Fruit fly (Drosophila melanogaster) whole organism, embryonic: ENCODE measurements around the gene Gem4b.
A peak's percentile ranks its signal among the peaks of the same experiment; 100 is the strongest.
"Not testable (repeated sequence)": the region's sequence is repeated elsewhere in the genome, so short reads cannot be mapped to it uniquely, and the experiment has no call there.

Experiments used
- CG1024 ChIP-seq: fragments of 200-800 bp; sonication (Bioruptor generic); IDR thresholded peaks from 2 replicates; pipeline ENCODE4 v1.3.6; 2022; ENCODE audit warnings: missing biosample characterization, missing genetic modification characterization
- CG11093 ChIP-seq: fragments of 200-800 bp; sonication (Bioruptor generic); IDR thresholded peaks from 3 replicates; pipeline ENCODE4 v1.3.6; 2022; ENCODE audit warnings: missing biosample characterization, missing genetic modification characterization
- CG11504 ChIP-seq: fragments of 200-800 bp; sonication (Bioruptor generic); optimal IDR thresholded peaks from 3 replicates; lab custom pipeline; 2019; ENCODE audit warnings: missing biosample characterization, mild to moderate bottlenecking, missing genetic modification characterization, moderate library complexity
- CG12744 ChIP-seq: fragments of 200-800 bp; sonication (Bioruptor generic); optimal IDR thresholded peaks from 2 replicates; lab custom pipeline; 2016; ENCODE audit warnings: missing biosample characterization, missing genetic modification characterization
- CG17186 ChIP-seq: fragments of 200-800 bp; sonication (Bioruptor generic); optimal IDR thresholded peaks from 3 replicates; lab custom pipeline; 2017; ENCODE audit warnings: missing biosample characterization, missing genetic modification reagents, missing genetic modification characterization
- CG18599 ChIP-seq: fragments of 200-800 bp; sonication (Bioruptor generic); optimal IDR thresholded peaks from 3 replicates; lab custom pipeline; 2017; ENCODE audit warnings: missing biosample characterization, missing genetic modification characterization, mild to moderate bottlenecking, moderate library complexity, missing genetic modification reagents
- CG18764 ChIP-seq: fragments of 200-800 bp; sonication (Bioruptor generic); optimal IDR thresholded peaks from 3 replicates; lab custom pipeline; 2016; ENCODE audit warnings: missing biosample characterization, missing genetic modification characterization
- CG2120 ChIP-seq: fragments of 200-800 bp; sonication (Bioruptor generic); optimal IDR thresholded peaks from 3 replicates; lab custom pipeline; 2016; ENCODE audit warnings: missing biosample characterization, missing genetic modification characterization
- CG2678 ChIP-seq: fragments of 200-800 bp; sonication (Bioruptor generic); optimal IDR thresholded peaks from 3 replicates; lab custom pipeline; 2019; ENCODE audit warnings: missing biosample characterization, mild to moderate bottlenecking, missing genetic modification characterization, moderate library complexity
- CG2889 ChIP-seq: fragments of 200-800 bp; sonication (Bioruptor generic); IDR thresholded peaks from 3 replicates; pipeline ENCODE4 v1.3.6; 2022; ENCODE audit warnings: missing biosample characterization, missing genetic modification characterization
- CG31388 ChIP-seq: fragments of 200-800 bp; sonication (Bioruptor generic); optimal IDR thresholded peaks from 2 replicates; lab custom pipeline; 2016; ENCODE audit warnings: missing biosample characterization, missing genetic modification characterization
- CG32532 ChIP-seq: fragments of 200-800 bp; sonication (Bioruptor generic); IDR thresholded peaks from 2 replicates; pipeline ENCODE4 v1.3.6; 2022; ENCODE audit warnings: missing biosample characterization, missing genetic modification characterization
- CG6683 ChIP-seq: fragments of 200-800 bp; sonication (Bioruptor generic); optimal IDR thresholded peaks from 2 replicates; lab custom pipeline; 2017; ENCODE audit warnings: missing biosample characterization, mild to moderate bottlenecking, missing genetic modification characterization, missing genetic modification reagents
- CG6791 ChIP-seq: fragments of 200-800 bp; sonication (Bioruptor generic); IDR thresholded peaks from 3 replicates; pipeline ENCODE4 v1.3.6; 2022; ENCODE audit warnings: missing biosample characterization, missing genetic modification characterization; ENCODE audit not compliant: partially characterized antibody
- CG7372 ChIP-seq: fragments of 200-800 bp; sonication (Bioruptor generic); IDR thresholded peaks from 2 replicates; pipeline ENCODE4 v1.3.6; 2022; ENCODE audit warnings: missing biosample characterization, missing genetic modification characterization
- CG7745 ChIP-seq: fragments of 200-800 bp; sonication (Bioruptor generic); optimal IDR thresholded peaks from 2 replicates; lab custom pipeline; 2018; ENCODE audit warnings: missing biosample characterization, mild to moderate bottlenecking, missing genetic modification characterization, moderate library complexity
- CG7839 ChIP-seq: fragments of 200-800 bp; sonication (Bioruptor generic); optimal IDR thresholded peaks from 3 replicates; lab custom pipeline; 2018; ENCODE audit warnings: missing biosample characterization, mild to moderate bottlenecking, missing genetic modification characterization, moderate library complexity
- Deaf1 ChIP-seq: fragments of 200-800 bp; optimal IDR thresholded peaks from 3 replicates; lab custom pipeline; 2019; ENCODE audit warnings: missing biosample characterization, mild to moderate bottlenecking, missing genetic modification characterization, moderate library complexity
- Drgx ChIP-seq: fragments of 200-800 bp; sonication (Bioruptor generic); IDR thresholded peaks from 2 replicates; pipeline ENCODE4 v1.3.6; 2022; ENCODE audit warnings: missing biosample characterization, missing genetic modification characterization
- Ets65A ChIP-seq: fragments of 200-800 bp; sonication (Bioruptor generic); peaks from one replicate; lab custom pipeline; 2016; ENCODE audit warnings: missing biosample characterization, missing genetic modification characterization
- Fer1 ChIP-seq: fragments of 200-800 bp; sonication (Bioruptor generic); optimal IDR thresholded peaks from 2 replicates; lab custom pipeline; 2017; ENCODE audit warnings: missing biosample characterization, mild to moderate bottlenecking, missing genetic modification characterization
- Lim3 ChIP-seq: fragments of 200-800 bp; sonication (Bioruptor generic); IDR thresholded peaks from 2 replicates; pipeline ENCODE4 v1.3.6; 2022; ENCODE audit warnings: missing biosample characterization, missing genetic modification characterization
- Med ChIP-seq: fragments of 200-800 bp; sonication (Bioruptor generic); peaks from one replicate; lab custom pipeline; 2016; ENCODE audit warnings: missing biosample characterization, missing genetic modification characterization, mild to moderate bottlenecking, inconsistent platforms, moderate library complexity
- Meics ChIP-seq: fragments of 200-800 bp; sonication (Bioruptor generic); optimal IDR thresholded peaks from 2 replicates; lab custom pipeline; 2017; ENCODE audit warnings: missing biosample characterization, mild to moderate bottlenecking, missing genetic modification characterization
- Mes4 ChIP-seq: fragments of 200-800 bp; sonication (Bioruptor generic); optimal IDR thresholded peaks from 2 replicates; lab custom pipeline; 2016; ENCODE audit warnings: missing biosample characterization, missing genetic modification characterization
- Ptx1 ChIP-seq: fragments of 200-800 bp; sonication (Bioruptor generic); IDR thresholded peaks from 2 replicates; pipeline ENCODE4 v1.3.6; 2022; ENCODE audit warnings: missing biosample characterization, missing genetic modification characterization
- Rfx ChIP-seq: fragments of 200-800 bp; sonication (Bioruptor generic); IDR thresholded peaks from 2 replicates; pipeline ENCODE4 v1.3.6; 2022; ENCODE audit warnings: missing biosample characterization, missing genetic modification characterization
- corto ChIP-seq: fragments of 200-800 bp; sonication (Bioruptor generic); optimal IDR thresholded peaks from 2 replicates; lab custom pipeline; 2016; ENCODE audit warnings: missing biosample characterization, mild to moderate bottlenecking, missing genetic modification characterization, moderate library complexity
- dati ChIP-seq: fragments of 200-800 bp; sonication (Bioruptor generic); IDR thresholded peaks from 2 replicates; pipeline ENCODE4 v1.3.6; 2022; ENCODE audit warnings: missing biosample characterization, missing genetic modification characterization
- dmrt99B ChIP-seq: fragments of 200-800 bp; sonication (Bioruptor generic); optimal IDR thresholded peaks from 2 replicates; lab custom pipeline; 2018; ENCODE audit warnings: missing biosample characterization, mild to moderate bottlenecking, missing genetic modification characterization, moderate library complexity
- esg ChIP-seq: fragments of 200-800 bp; sonication (Bioruptor generic); conservative IDR thresholded peaks from 2 replicates; pipeline ENCODE4 v1.3.6; 2022; ENCODE audit warnings: missing biosample characterization, missing genetic modification characterization
- exex ChIP-seq: fragments of 200-800 bp; sonication (Bioruptor generic); optimal IDR thresholded peaks from 4 replicates; lab custom pipeline; 2018; ENCODE audit warnings: missing biosample characterization, mild to moderate bottlenecking, missing genetic modification characterization, moderate library complexity
- fu2 ChIP-seq: fragments of 200-800 bp; sonication (Bioruptor generic); optimal IDR thresholded peaks from 2 replicates; lab custom pipeline; 2016; ENCODE audit warnings: missing biosample characterization, missing genetic modification characterization
- gem ChIP-seq: fragments of 200-800 bp; sonication (Bioruptor generic); optimal IDR thresholded peaks from 2 replicates; lab custom pipeline; 2019; ENCODE audit warnings: missing biosample characterization, mild to moderate bottlenecking, missing genetic modification characterization, moderate library complexity
- gsb-n ChIP-seq: fragments of 200-800 bp; sonication (Bioruptor generic); optimal IDR thresholded peaks from 3 replicates; lab custom pipeline; 2018; ENCODE audit warnings: missing biosample characterization, mild to moderate bottlenecking, missing genetic modification characterization
- kay ChIP-seq: fragments of 200-800 bp; sonication (Bioruptor generic); optimal IDR thresholded peaks from 2 replicates; lab custom pipeline; 2016; ENCODE audit warnings: missing biosample characterization, missing genetic modification characterization
- lab ChIP-seq: fragments of 200-800 bp; sonication (Bioruptor generic); optimal IDR thresholded peaks from 3 replicates; lab custom pipeline; 2017; ENCODE audit warnings: missing biosample characterization, missing genetic modification characterization, mild to moderate bottlenecking, moderate library complexity, missing genetic modification reagents
- mam ChIP-seq: fragments of 200-800 bp; sonication (Bioruptor generic); optimal IDR thresholded peaks from 3 replicates; lab custom pipeline; 2016; ENCODE audit warnings: missing biosample characterization, missing genetic modification characterization
- pb ChIP-seq: fragments of 200-800 bp; sonication (Bioruptor generic); optimal IDR thresholded peaks from 3 replicates; lab custom pipeline; 2016; ENCODE audit warnings: missing biosample characterization, missing genetic modification characterization
- row ChIP-seq: fragments of 200-800 bp; sonication (Bioruptor generic); IDR thresholded peaks from 3 replicates; pipeline ENCODE4 v1.3.6; 2022; ENCODE audit warnings: missing biosample characterization, missing genetic modification characterization
- sens ChIP-seq: fragments of 200-800 bp; sonication (Bioruptor generic); peaks from one replicate; lab custom pipeline; 2016; ENCODE audit warnings: missing biosample characterization, missing genetic modification characterization
- sima ChIP-seq: fragments of 200-800 bp; sonication (Bioruptor generic); optimal IDR thresholded peaks from 2 replicates; lab custom pipeline; 2016; ENCODE audit warnings: missing biosample characterization, missing genetic modification characterization
- sisA ChIP-seq: fragments of 200-800 bp; sonication (Bioruptor generic); IDR thresholded peaks from 2 replicates; pipeline ENCODE4 v1.3.6; 2022; ENCODE audit warnings: missing biosample characterization, missing genetic modification characterization
- slou ChIP-seq: fragments of 200-800 bp; sonication (Bioruptor generic); optimal IDR thresholded peaks from 3 replicates; lab custom pipeline; 2016; ENCODE audit warnings: missing biosample characterization, missing genetic modification characterization
- tna ChIP-seq: fragments of 200-800 bp; sonication (Bioruptor generic); IDR thresholded peaks from 2 replicates; pipeline ENCODE4 v1.3.6; 2022; ENCODE audit warnings: missing biosample characterization, missing genetic modification characterization; ENCODE audit not compliant: partially characterized antibody
- vvl ChIP-seq: fragments of 200-800 bp; sonication (Bioruptor generic); IDR thresholded peaks from 2 replicates; pipeline ENCODE4 v1.3.6; 2022; ENCODE audit warnings: missing biosample characterization, missing genetic modification characterization
- zen ChIP-seq: fragments of 200-800 bp; sonication (Bioruptor generic); optimal IDR thresholded peaks from 3 replicates; lab custom pipeline; 2018; ENCODE audit warnings: missing biosample characterization, mild to moderate bottlenecking, missing genetic modification characterization, moderate library complexity

The Gem4b gene

DNA sequence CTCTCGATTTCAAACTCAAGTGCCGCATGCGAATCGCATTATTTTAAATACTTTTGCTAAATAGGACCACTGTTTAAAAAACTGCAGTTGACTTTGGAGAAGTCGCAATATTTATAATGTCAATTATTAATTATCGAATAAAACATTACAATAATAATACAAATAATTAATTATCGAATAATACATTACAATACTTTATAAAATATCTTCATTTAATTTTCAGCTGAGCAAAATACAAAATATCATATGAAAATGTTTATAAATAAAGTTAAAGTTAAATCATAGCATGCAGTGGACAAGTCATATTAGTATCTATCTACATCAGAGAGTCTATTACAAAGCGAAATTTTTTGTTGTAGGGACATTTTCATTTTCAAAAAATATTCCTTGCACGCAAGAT, at the start of gene Gem4b:
Gem4b (plus strand) TSS at position 301 of the 400 bp plus-strand sequence.
- not testable (repeated sequence) for TF ChIP-seq gsb-n; slou; fu2 (GFP tag; lab: Kevin White, UChicago)

DNA sequence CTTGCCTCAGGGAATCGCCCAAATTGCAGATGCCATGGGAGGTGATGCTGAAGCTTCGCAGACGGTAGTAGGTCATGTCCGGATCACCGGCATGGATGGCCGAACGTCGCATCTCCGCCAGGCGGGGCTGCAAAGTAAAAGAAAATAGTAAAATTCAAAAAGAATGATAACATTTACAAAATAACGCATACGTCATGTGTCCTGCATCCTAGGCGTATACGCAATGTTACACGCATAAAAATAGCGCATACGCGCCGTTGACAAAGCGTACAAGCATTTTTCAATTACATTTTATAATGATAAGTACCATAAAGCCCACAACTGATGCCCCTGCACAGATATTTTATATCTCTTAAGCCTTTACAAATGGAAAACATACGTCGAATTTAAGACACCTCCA, 38.7 kb upstream of the Gem4b start:
- TF ChIP-seq Ets65A (GFP tag; lab: Kevin White, UChicago) (peak; percentile 70), CG2889 (GFP tag; lab: Robert Waterston, UW) (no peak), CG7372 (peak; percentile 64), CG7745 (no peak)

DNA sequence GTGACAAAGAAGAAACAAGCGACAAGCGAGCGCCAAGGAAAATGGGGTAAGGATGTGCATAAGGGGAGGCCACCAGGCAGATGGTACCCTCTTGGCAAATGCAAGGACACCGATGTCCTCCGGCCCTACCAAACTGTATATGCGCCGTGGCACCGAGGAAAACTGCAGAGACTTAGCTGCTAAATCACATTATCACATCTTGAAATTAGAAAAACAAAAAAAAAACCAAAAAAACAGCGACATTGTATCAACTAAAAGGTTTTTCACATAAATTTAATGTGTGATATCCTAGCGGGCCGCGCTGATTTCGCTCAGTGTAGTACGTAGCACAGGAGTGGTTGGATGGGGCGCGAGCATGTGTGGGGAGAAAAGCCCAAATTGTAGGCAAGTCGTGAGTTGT, 12.1 kb upstream of the Gem4b start:
- TF ChIP-seq Fer1 (GFP tag; lab: Kevin White, UChicago) (peak; percentile 23), Drgx (GFP tag; lab: Robert Waterston, UW) (0 out of 2 replicates have a peak, but pooled peaks have one; percentile 34), Rfx (GFP tag; lab: Robert Waterston, UW) (0 out of 2 replicates have a peak, but pooled peaks have one; percentile 20), dmrt99B (tag; lab: Kevin White, UChicago) (peak; percentile 25), CG17186 (GFP tag; lab: Kevin White, UChicago) (no peak), dati (no peak), CG18764 (GFP tag; lab: Kevin White, UChicago) (no peak), CG11504 (tag; lab: Kevin White, UChicago) (peak; percentile 15), CG1024 (GFP tag; lab: Robert Waterston, UW) (no peak), CG6791 (GFP tag; lab: Robert Waterston, UW) (no peak), corto (no peak), CG11093 (GFP tag; lab: Robert Waterston, UW) (no peak), Ptx1 (0 out of 2 replicates have a peak, but pooled peaks have one; percentile 20), Ets65A (GFP tag; lab: Kevin White, UChicago) (peak; percentile 94), Med (GFP tag; lab: Kevin White, UChicago) (peak; percentile 88), sisA (GFP tag; lab: Robert Waterston, UW) (peak; percentile 5; the same call in 1 of the 2 replicates), zen (no peak), CG2120 (GFP tag; lab: Kevin White, UChicago) (peak; percentile 43), gem (peak; percentile 10), exex (tag; lab: Kevin White, UChicago) (no peak), esg (GFP tag; lab: Robert Waterston, UW) (0 out of 2 replicates have a peak, but pooled peaks have one; percentile 17), sens (GFP tag; lab: Kevin White, UChicago) (peak; percentile 27), vvl (peak; percentile 20; the same call in 1 of the 2 replicates), CG32532 (GFP tag; lab: Robert Waterston, UW) (0 out of 2 replicates have a peak, but pooled peaks have one; percentile 12), slou (no peak), row (GFP tag; lab: Robert Waterston, UW) (0 out of 3 replicates have a peak, but pooled peaks have one; percentile 12), sima (GFP tag; lab: Kevin White, UChicago) (peak; percentile 17), CG7839 (tag; lab: Kevin White, UChicago) (peak; percentile 29), CG12744 (GFP tag; lab: Kevin White, UChicago) (no peak), CG18599 (peak; percentile 19), lab (GFP tag; lab: Kevin White, UChicago) (peak; percentile 2), tna (no peak), CG6683 (GFP tag; lab: Kevin White, UChicago) (no peak), pb (GFP tag; lab: Kevin White, UChicago) (no peak), CG7372 (no peak), kay (no peak), mam (GFP tag; lab: Kevin White, UChicago) (no peak), Lim3 (no peak), CG2678 (tag; lab: Kevin White, UChicago) (peak; percentile 3), Deaf1 (tag; lab: Kevin White, UChicago) (no peak), Mes4 (no peak), Meics (GFP tag; lab: Kevin White, UChicago) (peak; percentile 17), CG31388 (GFP tag; lab: Kevin White, UChicago) (no peak)
